Fruit fly (Drosophila melanogaster) whole organism, embryonic: ENCODE data around the gene Uba5.

Source experiments
- Bdp1 ChIP-seq: fragments of 200-800 bp; sonication (Bioruptor generic); optimal IDR thresholded peaks from 3 replicates; lab custom pipeline; 2016; ENCODE audit warnings: missing biosample characterization, missing genetic modification characterization
- CG10321 ChIP-seq: fragments of 200-800 bp; sonication (Bioruptor generic); IDR thresholded peaks from 2 replicates; pipeline ENCODE4 v1.3.6; 2022; ENCODE audit warnings: missing biosample characterization, missing genetic modification characterization
- CG12769 ChIP-seq: fragments of 200-800 bp; sonication (Bioruptor generic); optimal IDR thresholded peaks from 2 replicates; lab custom pipeline; 2019; ENCODE audit warnings: missing biosample characterization, mild to moderate bottlenecking, missing genetic modification characterization, moderate library complexity
- CG13287 ChIP-seq: fragments of 200-800 bp; sonication (Bioruptor generic); IDR thresholded peaks from 2 replicates; pipeline ENCODE4 v1.3.6; 2022; ENCODE audit warnings: missing biosample characterization, missing genetic modification characterization; ENCODE audit not compliant: partially characterized antibody
- CG14014 ChIP-seq: fragments of 200-800 bp; sonication (Bioruptor generic); IDR thresholded peaks from 2 replicates; pipeline ENCODE4 v1.3.6; 2022; ENCODE audit warnings: missing biosample characterization, missing genetic modification characterization
- CG14441 ChIP-seq: fragments of 200-800 bp; sonication (Bioruptor generic); IDR thresholded peaks from 2 replicates; pipeline ENCODE4 v1.3.6; 2022; ENCODE audit warnings: missing biosample characterization, missing genetic modification characterization
- CG15269 ChIP-seq: fragments of 200-800 bp; sonication (Bioruptor generic); optimal IDR thresholded peaks from 2 replicates; lab custom pipeline; 2018; ENCODE audit warnings: missing biosample characterization, mild to moderate bottlenecking, missing genetic modification characterization, moderate library complexity
- CG17802 ChIP-seq: fragments of 200-800 bp; sonication (Bioruptor generic); optimal IDR thresholded peaks from 2 replicates; lab custom pipeline; 2018; ENCODE audit warnings: missing biosample characterization, mild to moderate bottlenecking, missing genetic modification characterization, moderate library complexity
- CG18011 ChIP-seq: fragments of 200-800 bp; sonication (Bioruptor generic); optimal IDR thresholded peaks from 2 replicates; lab custom pipeline; 2017; ENCODE audit warnings: missing biosample characterization, missing genetic modification characterization, mild to moderate bottlenecking, moderate library complexity, missing genotype
- CG18619 ChIP-seq: fragments of 200-800 bp; sonication (Bioruptor generic); optimal IDR thresholded peaks from 3 replicates; lab custom pipeline; 2017; ENCODE audit warnings: missing biosample characterization, mild to moderate bottlenecking, missing genetic modification characterization
- CG30403 ChIP-seq: fragments of 200-800 bp; sonication (Bioruptor generic); optimal IDR thresholded peaks from 3 replicates; lab custom pipeline; 2016; ENCODE audit warnings: missing biosample characterization, missing genetic modification characterization
- CG34422 ChIP-seq: fragments of 200-800 bp; sonication (Bioruptor generic); IDR thresholded peaks from 3 replicates; pipeline ENCODE4 v1.3.6; 2022; ENCODE audit warnings: missing biosample characterization, missing genetic modification characterization
- CG3995 ChIP-seq: fragments of 200-800 bp; sonication (Bioruptor generic); optimal IDR thresholded peaks from 3 replicates; lab custom pipeline; 2016; ENCODE audit warnings: missing biosample characterization, missing genetic modification characterization
- CG4360 ChIP-seq: fragments of 200-800 bp; sonication (Bioruptor generic); IDR thresholded peaks from 2 replicates; pipeline ENCODE4 v1.3.6; 2022; ENCODE audit warnings: missing biosample characterization, missing genetic modification characterization
- CG4820 ChIP-seq: fragments of 200-800 bp; sonication (Bioruptor generic); optimal IDR thresholded peaks from 3 replicates; lab custom pipeline; 2016; ENCODE audit warnings: missing biosample characterization, missing genetic modification characterization
- CG5245 ChIP-seq: fragments of 200-800 bp; sonication (Bioruptor generic); optimal IDR thresholded peaks from 3 replicates; lab custom pipeline; 2016; ENCODE audit warnings: missing biosample characterization, missing genetic modification characterization
- CG6254 ChIP-seq: fragments of 200-800 bp; sonication (Bioruptor generic); optimal IDR thresholded peaks from 3 replicates; lab custom pipeline; 2017; ENCODE audit warnings: mild to moderate bottlenecking, missing biosample characterization, missing genetic modification reagents, missing genetic modification characterization
- CG7271 ChIP-seq: fragments of 200-800 bp; sonication (Bioruptor generic); optimal IDR thresholded peaks from 2 replicates; lab custom pipeline; 2018; ENCODE audit warnings: missing biosample characterization, mild to moderate bottlenecking, missing genetic modification characterization, moderate library complexity
- CG7839 ChIP-seq: fragments of 200-800 bp; sonication (Bioruptor generic); optimal IDR thresholded peaks from 3 replicates; lab custom pipeline; 2018; ENCODE audit warnings: missing biosample characterization, mild to moderate bottlenecking, missing genetic modification characterization, moderate library complexity
- CG9215 ChIP-seq: fragments of 200-800 bp; sonication (Bioruptor generic); IDR thresholded peaks from 2 replicates; pipeline ENCODE4 v1.3.6; 2022; ENCODE audit warnings: missing biosample characterization, missing genetic modification characterization
- CG9609 ChIP-seq: fragments of 200-800 bp; sonication (Bioruptor generic); optimal IDR thresholded peaks from 3 replicates; lab custom pipeline; 2016; ENCODE audit warnings: missing biosample characterization, missing genetic modification characterization
- D19B ChIP-seq: fragments of 200-800 bp; sonication (Bioruptor generic); optimal IDR thresholded peaks from 2 replicates; lab custom pipeline; 2017; ENCODE audit warnings: missing biosample characterization, mild to moderate bottlenecking, missing genetic modification characterization
- Deaf1 ChIP-seq: fragments of 200-800 bp; optimal IDR thresholded peaks from 3 replicates; lab custom pipeline; 2019; ENCODE audit warnings: missing biosample characterization, mild to moderate bottlenecking, missing genetic modification characterization, moderate library complexity
- Dip2 ChIP-seq: fragments of 200-800 bp; sonication (Bioruptor generic); IDR thresholded peaks from 2 replicates; pipeline ENCODE4 v1.3.6; 2022; ENCODE audit warnings: missing biosample characterization, missing genetic modification characterization
- Doc2 ChIP-seq: fragments of 200-800 bp; sonication (Bioruptor generic); IDR thresholded peaks from 2 replicates; pipeline ENCODE4 v1.3.6; 2022; ENCODE audit warnings: missing biosample characterization, missing genetic modification characterization
- HmgZ ChIP-seq: fragments of 200-800 bp; sonication (Bioruptor generic); optimal IDR thresholded peaks from 2 replicates; lab custom pipeline; 2018; ENCODE audit warnings: missing biosample characterization, mild to moderate bottlenecking, missing genetic modification characterization
- Mrtf ChIP-seq: fragments of 200-800 bp; sonication (Bioruptor generic); IDR thresholded peaks from 3 replicates; pipeline ENCODE4 v1.3.6; 2022; ENCODE audit warnings: missing biosample characterization, missing genetic modification characterization
- Oaz ChIP-seq: fragments of 200-800 bp; sonication (Bioruptor generic); IDR thresholded peaks from 2 replicates; pipeline ENCODE4 v1.3.6; 2022; ENCODE audit warnings: missing biosample characterization, missing genetic modification characterization
- Ptx1 ChIP-seq: fragments of 200-800 bp; sonication (Bioruptor generic); IDR thresholded peaks from 2 replicates; pipeline ENCODE4 v1.3.6; 2022; ENCODE audit warnings: missing biosample characterization, missing genetic modification characterization
- Sry-δ ChIP-seq: fragments of 200-800 bp; sonication (Bioruptor generic); optimal IDR thresholded peaks from 2 replicates; lab custom pipeline; 2016; ENCODE audit warnings: missing biosample characterization, missing genetic modification characterization
- Xbp1 ChIP-seq: fragments of 200-800 bp; sonication (Bioruptor generic); optimal IDR thresholded peaks from 3 replicates; lab custom pipeline; 2016; ENCODE audit warnings: missing biosample characterization, mild to moderate bottlenecking, missing genetic modification characterization
- aop ChIP-seq: fragments of 200-800 bp; sonication (Bioruptor generic); IDR thresholded peaks from 2 replicates; pipeline ENCODE4 v1.3.6; 2022; ENCODE audit warnings: missing biosample characterization, missing genetic modification characterization
- az2 ChIP-seq: fragments of 200-800 bp; sonication (Bioruptor generic); optimal IDR thresholded peaks from 3 replicates; lab custom pipeline; 2016; ENCODE audit warnings: missing biosample characterization, missing genetic modification characterization
- bsh ChIP-seq, 2 experiments: fragments of 200-800 bp; sonication (Bioruptor generic); optimal IDR thresholded peaks; 2 replicates each; lab custom pipeline; 2017 to 2018; ENCODE audit warnings: mild to moderate bottlenecking in 2 of 2, missing biosample characterization in 2 of 2, missing genetic modification characterization in 2 of 2, moderate library complexity in 1 of 2
- chif ChIP-seq, 2 experiments: fragments of 200-800 bp; sonication (Bioruptor generic); optimal IDR thresholded peaks; 3 replicates each; lab custom pipeline; 2016; ENCODE audit warnings: missing biosample characterization in 2 of 2, missing genetic modification characterization in 2 of 2
- croc ChIP-seq: fragments of 200-800 bp; sonication (Bioruptor generic); conservative IDR thresholded peaks from 3 replicates; pipeline ENCODE4 v1.3.6; 2022; ENCODE audit warnings: missing biosample characterization, missing genetic modification characterization
- da ChIP-seq: fragments of 200-800 bp; sonication (Bioruptor generic); optimal IDR thresholded peaks from 2 replicates; lab custom pipeline; 2016; ENCODE audit warnings: missing biosample characterization, missing genetic modification characterization
- danr ChIP-seq: fragments of 200-800 bp; sonication (Bioruptor generic); IDR thresholded peaks from 2 replicates; pipeline ENCODE4 v1.3.6; 2022; ENCODE audit warnings: missing biosample characterization, missing genetic modification characterization
- fru ChIP-seq: fragments of >200 bp; optimal IDR thresholded peaks from 2 replicates; lab custom pipeline; 2017
- gcm ChIP-seq: fragments of 200-800 bp; sonication (Bioruptor generic); optimal IDR thresholded peaks from 2 replicates; lab custom pipeline; 2019; ENCODE audit warnings: missing biosample characterization, mild to moderate bottlenecking, missing genetic modification characterization, moderate library complexity
- gsb ChIP-seq: fragments of 200-800 bp; sonication (Bioruptor generic); IDR thresholded peaks from 2 replicates; pipeline ENCODE4 v1.3.6; 2022; ENCODE audit warnings: missing biosample characterization, missing genetic modification characterization
- ind ChIP-seq: fragments of 200-800 bp; sonication (Bioruptor generic); optimal IDR thresholded peaks from 3 replicates; lab custom pipeline; 2016; ENCODE audit warnings: missing biosample characterization, missing genetic modification characterization
- mld ChIP-seq: fragments of 200-800 bp; sonication (Bioruptor generic); IDR thresholded peaks from 3 replicates; pipeline ENCODE4 v1.3.6; 2022; ENCODE audit warnings: missing biosample characterization, missing genetic modification characterization; ENCODE audit not compliant: partially characterized antibody
- nerfin-1 ChIP-seq: fragments of 200-800 bp; sonication (Bioruptor generic); optimal IDR thresholded peaks from 3 replicates; lab custom pipeline; 2019; ENCODE audit warnings: missing biosample characterization, mild to moderate bottlenecking, missing genetic modification characterization, moderate library complexity
- pnt ChIP-seq: fragments of 200-800 bp; sonication (Bioruptor generic); optimal IDR thresholded peaks from 3 replicates; lab custom pipeline; 2016; ENCODE audit warnings: missing biosample characterization, missing genetic modification characterization
- pum ChIP-seq: fragments of 200-800 bp; sonication (Bioruptor generic); optimal IDR thresholded peaks from 2 replicates; lab custom pipeline; 2016; ENCODE audit warnings: missing biosample characterization, missing genetic modification characterization
- sens-2 ChIP-seq: fragments of 200-800 bp; sonication (Bioruptor generic); IDR thresholded peaks from 2 replicates; pipeline ENCODE4 v1.3.6; 2022; ENCODE audit warnings: missing biosample characterization, missing genetic modification characterization
- slou ChIP-seq: fragments of 200-800 bp; sonication (Bioruptor generic); optimal IDR thresholded peaks from 3 replicates; lab custom pipeline; 2016; ENCODE audit warnings: missing biosample characterization, missing genetic modification characterization
- trem ChIP-seq: fragments of 200-800 bp; optimal IDR thresholded peaks from 3 replicates; lab custom pipeline; 2019; ENCODE audit warnings: missing biosample characterization, mild to moderate bottlenecking, missing genetic modification characterization, moderate library complexity
- unpg ChIP-seq: fragments of 200-800 bp; sonication (Bioruptor generic); optimal IDR thresholded peaks from 3 replicates; lab custom pipeline; 2018; ENCODE audit warnings: missing biosample characterization, mild to moderate bottlenecking, missing genetic modification characterization, moderate library complexity
- yki ChIP-seq: fragments of >200 bp; optimal IDR thresholded peaks from 3 replicates; lab custom pipeline; 2018
- zfh2 ChIP-seq: fragments of 200-800 bp; sonication (Bioruptor generic); optimal IDR thresholded peaks from 2 replicates; lab custom pipeline; 2016; ENCODE audit warnings: missing biosample characterization, missing genetic modification characterization

The Uba5 gene

DNA sequence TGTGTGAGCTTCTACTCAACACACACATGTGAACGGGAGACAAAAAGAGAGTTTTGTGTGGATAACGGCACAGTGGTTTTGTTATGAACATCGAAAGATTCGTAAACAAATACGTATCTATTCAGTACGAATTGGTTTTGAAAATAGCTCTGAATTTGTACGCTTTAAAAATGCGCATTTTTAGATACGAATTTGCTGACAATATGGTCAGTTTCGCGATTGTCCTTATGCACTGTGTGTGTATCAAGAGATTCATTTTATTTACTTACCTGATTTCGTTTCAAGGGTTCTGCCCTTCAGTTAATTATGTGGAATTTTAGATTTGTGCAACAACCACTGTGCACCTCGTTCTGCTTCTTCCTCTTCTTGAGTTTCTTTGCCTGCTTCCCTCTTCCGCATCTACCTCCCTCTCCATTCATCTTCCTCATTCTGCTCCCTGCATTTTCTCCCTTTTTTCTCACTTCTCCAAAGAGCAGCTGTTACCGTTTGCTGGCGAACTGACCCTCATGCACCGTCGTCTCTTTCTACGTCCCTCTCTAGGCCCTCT is 11.5 kb downstream of the Uba5 start (continued):
- no peak for TF ChIP-seq D19B
- peak; percentile 84 for TF ChIP-seq nerfin-1
- TF ChIP-seq Bdp1 (GFP tag; lab: Kevin White, UChicago) = peak; percentile 55
- TF ChIP-seq Xbp1 (GFP tag; lab: Kevin White, UChicago) = peak; percentile 70
- peak; percentile 57 for TF ChIP-seq Ptx1 (GFP tag; lab: Robert Waterston, UW)
- TF ChIP-seq da (GFP tag; lab: Kevin White, UChicago) = no peak
- TF ChIP-seq bsh (GFP tag; optimal IDR thresholded peaks at IDR 0.05; lab: Kevin White, UChicago) = peak; percentile 88 to 95
- peak; percentile 69 for TF ChIP-seq unpg (GFP tag; lab: Kevin White, UChicago)
- no peak for TF ChIP-seq CG10321 (GFP tag; lab: Robert Waterston, UW)
- TF ChIP-seq CG5245 (GFP tag; lab: Kevin White, UChicago) = peak; percentile 54
- TF ChIP-seq croc (GFP tag; lab: Robert Waterston, UW) = peak; percentile 67
- TF ChIP-seq CG17802 (tag; lab: Kevin White, UChicago) = peak; percentile 32
- no peak for TF ChIP-seq Doc2 (GFP tag; lab: Robert Waterston, UW)
- TF ChIP-seq CG4360 (GFP tag; lab: Robert Waterston, UW) = no peak
- no peak for TF ChIP-seq slou (GFP tag; lab: Kevin White, UChicago)
- peak; percentile 35 for TF ChIP-seq Deaf1 (tag; lab: Kevin White, UChicago)
- TF ChIP-seq aop = no peak
- no peak for TF ChIP-seq HmgZ (tag; lab: Kevin White, UChicago)
- peak; percentile 77 for TF ChIP-seq CG7839
- no peak for TF ChIP-seq danr (GFP tag; lab: Robert Waterston, UW)
- TF ChIP-seq CG7271 (tag; lab: Kevin White, UChicago) = peak; percentile 21
- TF ChIP-seq ind (GFP tag; lab: Kevin White, UChicago) = peak; percentile 50
- TF ChIP-seq CG9609 (GFP tag; lab: Kevin White, UChicago) = peak; percentile 67
- TF ChIP-seq gsb (GFP tag; lab: Robert Waterston, UW) = no peak
- TF ChIP-seq CG12769 (tag; lab: Kevin White, UChicago) = peak; percentile 55
- no peak; the same call in 1 of the 2 replicates for TF ChIP-seq sens-2 (GFP tag; lab: Robert Waterston, UW)
- TF ChIP-seq yki (lab: Kevin White, UChicago) = no peak
- TF ChIP-seq CG9215 (GFP tag; lab: Robert Waterston, UW) = peak; percentile 24; the same call in 1 of the 2 replicates
- TF ChIP-seq zfh2 (GFP tag; lab: Kevin White, UChicago) = no peak
- TF ChIP-seq Oaz = no peak
- TF ChIP-seq CG18011 (GFP tag; lab: Kevin White, UChicago) = no peak
- peak; percentile 61; the same call in 1 of the 3 replicates for TF ChIP-seq CG34422
- peak; percentile 78 for TF ChIP-seq CG6254
- no peak for TF ChIP-seq mld (GFP tag; lab: Robert Waterston, UW)
- TF ChIP-seq CG4820 (GFP tag; lab: Kevin White, UChicago) = peak; percentile 68
- TF ChIP-seq Sry-δ = peak; percentile 4
- TF ChIP-seq pnt = peak; percentile 72
- TF ChIP-seq Mrtf (GFP tag; lab: Robert Waterston, UW) = 0 out of 3 replicates have a peak, but pooled peaks have one; percentile 46
- TF ChIP-seq gcm = peak; percentile 64
- TF ChIP-seq trem (tag; lab: Kevin White, UChicago) = peak; percentile 72
- TF ChIP-seq CG14441 (GFP tag; lab: Robert Waterston, UW) = 0 out of 2 replicates have a peak, but pooled peaks have one; percentile 23
- peak; percentile 64 to 88 for TF ChIP-seq chif (GFP tag; optimal IDR thresholded peaks at IDR 0.05; lab: Kevin White, UChicago)
- peak; percentile 61 for TF ChIP-seq CG18619 (GFP tag; lab: Kevin White, UChicago)
- TF ChIP-seq pum (GFP tag; lab: Kevin White, UChicago) = peak; percentile 78
- TF ChIP-seq CG30403 (GFP tag; lab: Kevin White, UChicago) = peak; percentile 66
- TF ChIP-seq fru (lab: Kevin White, UChicago) = no peak
- peak; percentile 36 for TF ChIP-seq CG15269
- TF ChIP-seq Dip2 = no peak
- no peak for TF ChIP-seq CG3995 (GFP tag; lab: Kevin White, UChicago)
- TF ChIP-seq CG13287 (GFP tag; lab: Robert Waterston, UW) = no peak
- TF ChIP-seq CG14014 (GFP tag; lab: Robert Waterston, UW) = no peak
- TF ChIP-seq az2 = peak; percentile 76
